Worm (Caenorhabditis elegans): ENCODE results near the gene Y37A1A.4.

The Y37A1A.4 gene

DNA sequence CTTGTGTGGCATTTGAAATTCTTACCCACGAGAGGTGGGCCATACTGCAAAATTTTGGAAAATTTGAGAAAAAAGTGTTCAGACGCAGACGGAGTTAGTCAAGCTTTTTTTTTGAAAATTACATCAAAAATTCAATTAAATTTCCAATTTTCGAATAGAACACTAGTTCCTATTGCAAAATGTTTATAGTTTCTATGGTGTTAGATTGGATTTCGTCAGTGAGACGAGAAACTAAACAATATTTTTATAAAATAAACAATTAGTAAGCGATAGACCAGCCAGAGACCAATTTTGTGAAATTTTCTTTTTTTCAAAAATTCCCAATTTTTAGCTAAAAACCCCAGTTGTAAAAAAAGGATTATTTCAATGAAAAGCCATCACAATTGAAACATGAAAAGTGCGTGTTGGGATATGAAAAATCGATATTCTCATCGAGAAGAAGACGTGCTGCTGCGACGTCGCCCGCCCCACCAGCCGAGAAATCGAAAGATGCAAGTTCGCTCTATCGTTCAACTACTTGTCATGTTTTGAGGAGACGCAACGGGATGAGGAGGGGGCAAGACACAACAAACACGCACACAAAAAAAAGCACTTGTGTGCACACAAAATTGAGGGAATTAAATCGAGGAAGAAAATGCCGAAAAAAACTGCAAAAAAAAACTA lies 45.7 kb downstream of the Y37A1A.4 start, which contains the start of gene dnbp-1 (continued):
- TF ChIP-seq efl-1 (optimal IDR thresholded peaks at IDR 0.05): peak; percentile 66 to 72
- TF ChIP-seq efl-1 (GFP tag; optimal IDR thresholded peaks at IDR 0.05 in 1 of 2): peak; percentile 59 to 60
- no peak for TF ChIP-seq C34B4.2 (tag; optimal IDR thresholded peaks at IDR 0.05)
- TF ChIP-seq tbx-2 (tag; optimal IDR thresholded peaks at IDR 0.05): peak; percentile 73
- no peak for TF ChIP-seq lir-3 (tag; optimal IDR thresholded peaks at IDR 0.05; ENCODE audit: poor library complexity)
- peak; percentile 50 for TF ChIP-seq irx-1 (tag; optimal IDR thresholded peaks at IDR 0.05)
- no peak for TF ChIP-seq ama-1 (optimal IDR thresholded peaks at IDR 0.05)
- peak; percentile 41 for TF ChIP-seq isw-1 (GFP tag; IDR thresholded peaks at IDR 0.05)
- TF ChIP-seq F16B12.6 (tag; optimal IDR thresholded peaks at IDR 0.05): peak; percentile 51
- TF ChIP-seq ceh-88 (GFP tag; IDR thresholded peaks at IDR 0.05): no peak
- no peak for TF ChIP-seq hlh-4 (tag; optimal IDR thresholded peaks at IDR 0.05)
- no peak for TF ChIP-seq mab-9 (GFP tag; IDR thresholded peaks at IDR 0.05)
- TF ChIP-seq zag-1 (tag; optimal IDR thresholded peaks at IDR 0.05): no peak
- 0 out of 2 replicates have a peak, but pooled peaks have one; percentile 8 for TF ChIP-seq nhr-19 (GFP tag; conservative IDR thresholded peaks at IDR 0.05)
- TF ChIP-seq lin-35 (GFP tag; optimal IDR thresholded peaks at IDR 0.05): peak; percentile 66 to 71
- TF ChIP-seq nhr-77 (tag; optimal IDR thresholded peaks at IDR 0.05): peak; percentile 42
- TF ChIP-seq lin-13 (GFP tag; optimal IDR thresholded peaks at IDR 0.05): no peak
- peak; percentile 61 for TF ChIP-seq C16A3.4 (tag; optimal IDR thresholded peaks at IDR 0.05)
- no peak for TF ChIP-seq ceh-90 (tag; optimal IDR thresholded peaks at IDR 0.05)
- TF ChIP-seq nhr-47 (tag; optimal IDR thresholded peaks at IDR 0.05): peak; percentile 76
- TF ChIP-seq mdl-1 (tag; optimal IDR thresholded peaks at IDR 0.05): peak in 1 of 2 experiments; percentile 51
- TF ChIP-seq pag-3 (tag; optimal IDR thresholded peaks at IDR 0.05; ENCODE audit: borderline replicate concordance, insufficient read depth): no peak
- no peak for TF ChIP-seq ztf-11 (tag; optimal IDR thresholded peaks at IDR 0.05)
- TF ChIP-seq tlp-1 (tag; optimal IDR thresholded peaks at IDR 0.05): no peak
- TF ChIP-seq Y116A8C.19 (tag; optimal IDR thresholded peaks at IDR 0.05; ENCODE audit: borderline replicate concordance): no peak
- TF ChIP-seq efl-3 (GFP tag; optimal IDR thresholded peaks at IDR 0.05): no peak
- no peak for TF ChIP-seq C04F5.9 (tag; optimal IDR thresholded peaks at IDR 0.05)
- no peak for TF ChIP-seq ces-1 (GFP tag; optimal IDR thresholded peaks at IDR 0.05)
- no peak for TF ChIP-seq vab-15 (tag; optimal IDR thresholded peaks at IDR 0.05)
- TF ChIP-seq alr-1 (tag; optimal IDR thresholded peaks at IDR 0.05; ENCODE audit: borderline replicate concordance): no peak
- no peak for TF ChIP-seq hlh-17 (GFP tag; optimal IDR thresholded peaks at IDR 0.05; ENCODE audit: borderline replicate concordance)
- TF ChIP-seq nhr-85 (tag): peak; percentile 1

DNA sequence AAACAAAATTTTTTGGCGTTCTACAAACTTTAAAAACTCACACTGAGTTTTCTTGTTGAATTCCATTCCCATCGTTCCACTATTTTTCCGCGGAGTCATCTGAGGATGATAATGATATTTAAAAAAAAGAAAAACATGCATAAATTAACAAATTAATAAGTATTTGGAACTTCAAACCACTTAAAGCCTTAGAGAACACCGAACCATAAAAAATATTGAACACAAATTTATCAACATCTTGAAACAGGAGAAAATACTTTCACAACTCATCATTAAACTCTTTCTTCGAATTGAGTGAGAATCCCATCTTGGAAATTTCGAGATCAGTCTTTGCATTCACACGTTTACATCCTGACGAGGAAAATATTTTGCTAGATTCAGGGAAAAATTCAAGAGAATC lies 48.2 kb downstream of the Y37A1A.4 start, which contains the start of gene gei-18:
Gene gei-18, minus strand, starts transcription at position 101 of the 400 bp plus-strand sequence.
- TF ChIP-seq lin-35 (GFP tag; optimal IDR thresholded peaks at IDR 0.05): no peak
- TF ChIP-seq tlp-1 (tag; optimal IDR thresholded peaks at IDR 0.05): no peak
- no peak for TF ChIP-seq aly-2 (tag; optimal IDR thresholded peaks at IDR 0.05)
- no peak for TF ChIP-seq fos-1 (tag; optimal IDR thresholded peaks at IDR 0.05)
- no peak for TF ChIP-seq unc-30 (tag; optimal IDR thresholded peaks at IDR 0.05)
- TF ChIP-seq lin-14 (GFP tag; optimal IDR thresholded peaks at IDR 0.05): no peak
- TF ChIP-seq mdl-1 (tag; optimal IDR thresholded peaks at IDR 0.05): no peak
- no peak for TF ChIP-seq ceh-63 (GFP tag; optimal IDR thresholded peaks at IDR 0.05)
- no peak for TF ChIP-seq nhr-237 (tag; optimal IDR thresholded peaks at IDR 0.05)
- no peak for TF ChIP-seq nhr-47 (tag; optimal IDR thresholded peaks at IDR 0.05)
- TF ChIP-seq nhr-84 (tag; optimal IDR thresholded peaks at IDR 0.05): no peak
- TF ChIP-seq lin-39 (tag; optimal IDR thresholded peaks at IDR 0.05): no peak
- no peak for TF ChIP-seq zip-4 (GFP tag; optimal IDR thresholded peaks at IDR 0.05)
- TF ChIP-seq fkh-4 (tag; optimal IDR thresholded peaks at IDR 0.05; ENCODE audit: borderline replicate concordance): no peak
- TF ChIP-seq zag-1 (tag; optimal IDR thresholded peaks at IDR 0.05): no peak
- no peak for TF ChIP-seq ets-5 (GFP tag; IDR thresholded peaks at IDR 0.05)

All from whole organism, L1 larva.